Worm (Caenorhabditis elegans): ENCODE data around the gene Y116A8A.4.

The Y116A8A.4 gene

ce11 chrIV:16822529-16822928, at the start of gene Y116A8A.4:
Gene Y116A8A.4 (plus strand): TSS chrIV:16822829.
- TF ChIP-seq ztf-11 (tag; optimal IDR thresholded peaks at IDR 0.05) (no peak), lsy-12 (tag; optimal IDR thresholded peaks at IDR 0.05) (no peak), daf-12 (tag; optimal IDR thresholded peaks at IDR 0.05) (no peak), ceh-28 (tag; optimal IDR thresholded peaks at IDR 0.05) (no peak), fos-1 (tag; optimal IDR thresholded peaks at IDR 0.05) (no peak), lin-39 (tag; optimal IDR thresholded peaks at IDR 0.05) (no peak), skn-1 (tag; optimal IDR thresholded peaks at IDR 0.05) (no peak), nhr-77 (tag; optimal IDR thresholded peaks at IDR 0.05) (no peak), mdl-1 (tag; optimal IDR thresholded peaks at IDR 0.05) (no peak), ztf-4 (tag; optimal IDR thresholded peaks at IDR 0.05) (no peak), nfya-1 (tag; optimal IDR thresholded peaks at IDR 0.05; ENCODE audit: insufficient read depth) (no peak)

- peak; percentile 18 for TF ChIP-seq nhr-43 (tag; optimal IDR thresholded peaks at IDR 0.05; ENCODE audit: poor library complexity, severe bottlenecking)
- peak; percentile 76 for TF ChIP-seq elt-2 (tag; optimal IDR thresholded peaks at IDR 0.05)
- peak; percentile 21 for TF ChIP-seq hmg-11 (tag; optimal IDR thresholded peaks at IDR 0.05)
- peak; percentile 9 for TF ChIP-seq snpc-4 (tag; optimal IDR thresholded peaks at IDR 0.05)
- TF ChIP-seq pha-4 (tag; optimal IDR thresholded peaks at IDR 0.05), result peak; percentile 19
- peak; percentile 26 for TF ChIP-seq pqm-1 (tag; optimal IDR thresholded peaks at IDR 0.05)
- TF ChIP-seq zag-1 (tag; optimal IDR thresholded peaks at IDR 0.05), result no peak
- no peak for TF ChIP-seq aly-2 (tag; optimal IDR thresholded peaks at IDR 0.05)
- TF ChIP-seq nhr-11 (tag; optimal IDR thresholded peaks at IDR 0.05), result no peak
These were observed 47.6 kb upstream of the Y116A8A.4 start for ce11 chrIV:16775029-16775428.

ce11 chrIV:16775455-16775854, 47.2 kb upstream of the Y116A8A.4 start, which contains the start of gene Y43D4A.5:
Gene Y43D4A.5 (plus strand): TSS chrIV:16775755.
- TF ChIP-seq elt-1 (tag; optimal IDR thresholded peaks at IDR 0.05) (no peak), nhr-237 (tag; optimal IDR thresholded peaks at IDR 0.05) (no peak), pqm-1 (tag; optimal IDR thresholded peaks at IDR 0.05) (no peak), ceh-9 (tag; optimal IDR thresholded peaks at IDR 0.05) (no peak), skn-1 (tag; optimal IDR thresholded peaks at IDR 0.05) (no peak), unc-39 (tag; optimal IDR thresholded peaks at IDR 0.05) (no peak), nhr-11 (tag; optimal IDR thresholded peaks at IDR 0.05) (no peak), jun-1 (tag; optimal IDR thresholded peaks at IDR 0.05) (no peak), mml-1 (tag; optimal IDR thresholded peaks at IDR 0.05) (no peak), daf-12 (tag; optimal IDR thresholded peaks at IDR 0.05) (no peak), fkh-2 (tag; optimal IDR thresholded peaks at IDR 0.05) (no peak), nhr-67 (tag; optimal IDR thresholded peaks at IDR 0.05) (no peak), eor-1 (tag; optimal IDR thresholded peaks at IDR 0.05) (no peak), ztf-11 (tag; optimal IDR thresholded peaks at IDR 0.05) (no peak), ceh-82 (tag; optimal IDR thresholded peaks at IDR 0.05) (no peak), aly-2 (tag; optimal IDR thresholded peaks at IDR 0.05) (no peak), zag-1 (tag; optimal IDR thresholded peaks at IDR 0.05) (no peak), tbx-2 (tag; optimal IDR thresholded peaks at IDR 0.05) (no peak), ceh-28 (tag; optimal IDR thresholded peaks at IDR 0.05) (no peak), lin-15B (tag; optimal IDR thresholded peaks at IDR 0.05) (no peak)

ce11 chrIV:16775925-16776324, 46.7 kb upstream of the Y116A8A.4 start:
- TF ChIP-seq nhr-237 (tag; optimal IDR thresholded peaks at IDR 0.05) (no peak), tbx-2 (tag; optimal IDR thresholded peaks at IDR 0.05) (peak; percentile 7), mdl-1 (tag; optimal IDR thresholded peaks at IDR 0.05) (no peak), nhr-43 (tag; optimal IDR thresholded peaks at IDR 0.05; ENCODE audit: poor library complexity, severe bottlenecking) (peak; percentile 13), lin-39 (tag; optimal IDR thresholded peaks at IDR 0.05) (peak; percentile 3), hmg-11 (tag; optimal IDR thresholded peaks at IDR 0.05) (peak; percentile 82), elt-2 (tag; optimal IDR thresholded peaks at IDR 0.05) (peak; percentile 30), snpc-4 (tag; optimal IDR thresholded peaks at IDR 0.05) (peak; percentile 39), unc-62 (GFP tag; optimal IDR thresholded peaks at IDR 0.05) (no peak)

ce11 chrIV:16776915-16777314, 45.7 kb upstream of the Y116A8A.4 start:
- TF ChIP-seq ztf-4 (tag; optimal IDR thresholded peaks at IDR 0.05) (no peak), tbx-2 (tag; optimal IDR thresholded peaks at IDR 0.05) (no peak), zag-1 (tag; optimal IDR thresholded peaks at IDR 0.05) (no peak), lin-15B (tag; optimal IDR thresholded peaks at IDR 0.05) (no peak)

Measured in whole organism, L3 larva.